6 fruit fly cellular contexts compared by ENCODE assay signal in the genomic region with DNA sequence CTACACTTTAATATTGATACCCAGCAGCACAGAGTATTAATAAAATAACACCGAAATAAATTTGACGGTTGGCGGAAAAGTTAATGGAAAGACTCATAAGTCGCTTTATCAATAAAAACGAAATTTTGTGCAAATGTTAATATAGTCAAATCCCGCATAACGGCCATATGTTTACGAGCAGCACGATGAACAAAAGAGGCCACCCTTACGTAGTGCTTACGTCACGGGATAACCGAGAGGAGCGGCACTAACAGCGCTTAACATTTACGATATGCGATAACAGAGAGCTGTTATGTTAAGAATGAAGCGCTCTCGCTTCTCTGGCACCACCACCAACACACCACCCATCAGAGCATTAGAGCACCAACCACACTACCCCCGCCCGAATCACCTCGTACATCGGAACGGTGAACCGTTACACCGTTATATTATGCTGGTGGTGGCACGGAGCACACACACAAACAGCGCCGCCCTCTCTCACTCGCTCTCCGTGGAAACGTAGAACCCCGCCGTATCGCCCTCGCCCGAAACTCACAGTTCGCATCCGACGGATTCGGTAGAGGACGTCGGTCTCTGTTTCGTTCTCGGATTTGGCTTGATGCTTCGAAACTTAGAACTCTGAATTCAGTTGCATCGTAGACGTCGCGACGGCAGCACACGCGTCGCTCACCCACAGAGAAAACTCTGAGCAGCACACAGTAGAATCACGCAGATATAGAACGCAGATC.
A peak's percentile ranks its signal among the peaks of the same experiment; 100 is the strongest.
TF ChIP-seq lines count a peak whose summit lies in the region.

Gene zfh1 (plus strand): TSS at position 621 of the 728 bp plus-strand sequence.

- no peak for TF ChIP-seq CTCF in whole organism, embryonic (GFP tag; optimal IDR thresholded peaks at IDR 0.05; lab: Kevin White, UChicago)

TF ChIP-seq in whole organism, 6 proteins besides CTCF, POLR2A, EP300 and RAD21:
- TF ChIP-seq Dll (optimal IDR thresholded peaks at IDR 0.05; lab: Kevin White, UChicago) (peak; percentile 70), CG8478 (optimal IDR thresholded peaks at IDR 0.05; lab: Kevin White, UChicago) (no peak)

TF ChIP-seq in whole organism, adult, 20 proteins besides CTCF, POLR2A, EP300 and RAD21:
- TF ChIP-seq CG14711 (tag; optimal IDR thresholded peaks at IDR 0.05; lab: Kevin White, UChicago) (no peak), CG5204 (GFP tag; optimal IDR thresholded peaks at IDR 0.05; lab: Kevin White, UChicago) (no peak), CG12768 (GFP tag; optimal IDR thresholded peaks at IDR 0.05; lab: Kevin White, UChicago) (peak; percentile 14), bab1 (GFP tag; optimal IDR thresholded peaks at IDR 0.05; lab: Kevin White, UChicago) (no peak), CG11617 (GFP tag; optimal IDR thresholded peaks at IDR 0.05; lab: Kevin White, UChicago) (no peak), pad (GFP tag; optimal IDR thresholded peaks at IDR 0.05; lab: Kevin White, UChicago) (peak; percentile 86)

TF ChIP-seq in whole organism, embryonic, 481 proteins besides CTCF, POLR2A, EP300 and RAD21 (continues in another document):
- peak; percentile 14 for TF ChIP-seq nau (GFP tag; optimal IDR thresholded peaks at IDR 0.05; lab: Kevin White, UChicago)
- peak; percentile 87 for TF ChIP-seq Nf-YB (GFP tag; optimal IDR thresholded peaks at IDR 0.05; lab: Kevin White, UChicago)
- TF ChIP-seq Trl (optimal IDR thresholded peaks at IDR 0.05; lab: Kevin White, UChicago): peak; percentile 78 to 87
- TF ChIP-seq Trl (GFP tag; optimal IDR thresholded peaks at IDR 0.05; lab: Kevin White, UChicago): peak; percentile 7
- peak; percentile 19; the same call in 1 of the 2 replicates for TF ChIP-seq MBD-R2 (GFP tag; IDR thresholded peaks at IDR 0.05; lab: Robert Waterston, UW)
- TF ChIP-seq zen2 (GFP tag; IDR thresholded peaks at IDR 0.05; lab: Robert Waterston, UW; ENCODE audit: partially characterized antibody): peak; percentile 62; the same call in 2 of the 3 replicates
- peak; percentile 17 for TF ChIP-seq gro (GFP tag; optimal IDR thresholded peaks at IDR 0.05; lab: Kevin White, UChicago)
- TF ChIP-seq CG15479 (GFP tag; optimal IDR thresholded peaks at IDR 0.05; lab: Kevin White, UChicago): peak; percentile 28
- no peak for TF ChIP-seq Ets97D (GFP tag; optimal IDR thresholded peaks at IDR 0.05; lab: Kevin White, UChicago)
- TF ChIP-seq D (optimal IDR thresholded peaks at IDR 0.05; lab: Kevin White, UChicago): peak; percentile 5
- no peak for TF ChIP-seq D (GFP tag; optimal IDR thresholded peaks at IDR 0.05; lab: Kevin White, UChicago)
- TF ChIP-seq NK7.1 (GFP tag; optimal IDR thresholded peaks at IDR 0.05; lab: Kevin White, UChicago): no peak
- peak; percentile 96 for TF ChIP-seq Deaf1 (tag; optimal IDR thresholded peaks at IDR 0.05; lab: Kevin White, UChicago)
- peak; percentile 42; the same call in 1 of the 3 replicates for TF ChIP-seq knrl (GFP tag; IDR thresholded peaks at IDR 0.05; lab: Robert Waterston, UW; ENCODE audit: partially characterized antibody)
- TF ChIP-seq ac (GFP tag; optimal IDR thresholded peaks at IDR 0.05; lab: Kevin White, UChicago): no peak
- peak; percentile 43 for TF ChIP-seq nerfin-1 (tag; optimal IDR thresholded peaks at IDR 0.05; lab: Kevin White, UChicago)
- 0 out of 3 replicates have a peak, but pooled peaks have one; percentile 31 for TF ChIP-seq so (GFP tag; IDR thresholded peaks at IDR 0.05; lab: Robert Waterston, UW)

TF ChIP-seq in whole organism, prepupa, 60 proteins besides CTCF, POLR2A, EP300 and RAD21 (continues in another document):
- TF ChIP-seq OdsH (GFP tag; optimal IDR thresholded peaks at IDR 0.05; lab: Kevin White, UChicago) (no peak), Ets96B (tag; optimal IDR thresholded peaks at IDR 0.05; lab: Kevin White, UChicago) (no peak), CG6163 (GFP tag; IDR thresholded peaks at IDR 0.05; lab: Robert Waterston, UW) (0 out of 3 replicates have a peak, but pooled peaks have one; percentile 22), CG11762 (GFP tag; optimal IDR thresholded peaks at IDR 0.05; lab: Kevin White, UChicago; ENCODE audit: insufficient read depth) (no peak), Hr39 (GFP tag; optimal IDR thresholded peaks at IDR 0.05; lab: Kevin White, UChicago) (no peak), Sox14 (GFP tag; optimal IDR thresholded peaks at IDR 0.05; lab: Kevin White, UChicago) (peak; percentile 1), achi (GFP tag; optimal IDR thresholded peaks at IDR 0.05; lab: Kevin White, UChicago) (no peak), CG6792 (GFP tag; optimal IDR thresholded peaks at IDR 0.05; lab: Kevin White, UChicago) (no peak), CG4318 (GFP tag; optimal IDR thresholded peaks at IDR 0.05; lab: Kevin White, UChicago) (no peak), Sox15 (GFP tag; optimal IDR thresholded peaks at IDR 0.05; lab: Kevin White, UChicago) (no peak), CG3032 (tag; optimal IDR thresholded peaks at IDR 0.05; lab: Kevin White, UChicago) (no peak), Hr4 (GFP tag; optimal IDR thresholded peaks at IDR 0.05; lab: Kevin White, UChicago) (no peak), CG8319 (GFP tag; optimal IDR thresholded peaks at IDR 0.05; lab: Kevin White, UChicago) (no peak), CG11902 (GFP tag; optimal IDR thresholded peaks at IDR 0.05; lab: Kevin White, UChicago) (no peak), CG1621 (tag; optimal IDR thresholded peaks at IDR 0.05; lab: Kevin White, UChicago) (peak; percentile 52), CG15336 (GFP tag; IDR thresholded peaks at IDR 0.05; lab: Robert Waterston, UW) (no peak), dsx (GFP tag; optimal IDR thresholded peaks at IDR 0.05; lab: Kevin White, UChicago; ENCODE audit: poor library complexity, severe bottlenecking) (peak; percentile 18), lz (GFP tag; optimal IDR thresholded peaks at IDR 0.05; lab: Kevin White, UChicago) (no peak), vri (GFP tag; optimal IDR thresholded peaks at IDR 0.05; lab: Kevin White, UChicago) (peak; percentile 28)

TF ChIP-seq in whole organism, pupa, 21 proteins besides CTCF, POLR2A, EP300 and RAD21:
- TF ChIP-seq CG34367 (tag; optimal IDR thresholded peaks at IDR 0.05; lab: Kevin White, UChicago) (no peak), CG32121 (GFP tag; IDR thresholded peaks at IDR 0.05; lab: Robert Waterston, UW) (peak; percentile 62), EcR (GFP tag; optimal IDR thresholded peaks at IDR 0.05; lab: Kevin White, UChicago) (peak; percentile 75), CG13204 (GFP tag; optimal IDR thresholded peaks at IDR 0.05; lab: Kevin White, UChicago) (peak; percentile 60), Ets98B (GFP tag; IDR thresholded peaks at IDR 0.05; lab: Robert Waterston, UW) (peak; percentile 34; the same call in 1 of the 2 replicates)

TF ChIP-seq in whole organism, wandering third instar larva, 38 proteins besides CTCF, POLR2A, EP300 and RAD21:
- peak; percentile 67 for TF ChIP-seq Dif (GFP tag; optimal IDR thresholded peaks at IDR 0.05; lab: Kevin White, UChicago; ENCODE audit: partially characterized antibody)
- TF ChIP-seq lola (GFP tag; optimal IDR thresholded peaks at IDR 0.05; lab: Kevin White, UChicago): no peak
- no peak for TF ChIP-seq sage (GFP tag; optimal IDR thresholded peaks at IDR 0.05; lab: Kevin White, UChicago)
- TF ChIP-seq sv (GFP tag; optimal IDR thresholded peaks at IDR 0.05; lab: Kevin White, UChicago): no peak
- TF ChIP-seq Hr83 (GFP tag; optimal IDR thresholded peaks at IDR 0.05; lab: Kevin White, UChicago; ENCODE audit: poor library complexity, severe bottlenecking): peak; percentile 40
- no peak for TF ChIP-seq usp (GFP tag; optimal IDR thresholded peaks at IDR 0.05; lab: Kevin White, UChicago)
- TF ChIP-seq rgr (GFP tag; optimal IDR thresholded peaks at IDR 0.05; lab: Kevin White, UChicago): peak; percentile 17
- no peak for TF ChIP-seq Myc (optimal IDR thresholded peaks at IDR 0.05; lab: Kevin White, UChicago)
- TF ChIP-seq Jra (GFP tag; optimal IDR thresholded peaks at IDR 0.05; lab: Kevin White, UChicago): no peak
- peak; percentile 4 for TF ChIP-seq psq (GFP tag; optimal IDR thresholded peaks at IDR 0.05; lab: Kevin White, UChicago)
- TF ChIP-seq Sp1 (GFP tag; optimal IDR thresholded peaks at IDR 0.05; lab: Kevin White, UChicago): peak; percentile 0
- peak in 1 of 2 experiments; percentile 43 for TF ChIP-seq dl (GFP tag; optimal IDR thresholded peaks at IDR 0.05; lab: Kevin White, UChicago; ENCODE audit: insufficient read depth in 1 of 2, partially characterized antibody in 2 of 2)
TF ChIP-seq in whole organism, wandering third instar larva: peak in this region for 6.
